Fruit fly (Drosophila melanogaster) whole organism, prepupa: ENCODE results near the gene Noa36.

Experiments used
- CG9139 ChIP-seq: fragments of 200-800 bp; sonication (Bioruptor generic); optimal IDR thresholded peaks from 3 replicates; lab custom pipeline; 2017; ENCODE audit warnings: missing biosample characterization, mild to moderate bottlenecking, missing genetic modification characterization
- Ets96B ChIP-seq: fragments of 200-800 bp; optimal IDR thresholded peaks from 2 replicates; lab custom pipeline; 2019; ENCODE audit warnings: missing biosample characterization, mild to moderate bottlenecking, missing genetic modification characterization, moderate library complexity
- Gug ChIP-seq: fragments of 200-800 bp; sonication (Bioruptor generic); IDR thresholded peaks from 2 replicates; pipeline ENCODE4 v1.3.6; 2022; ENCODE audit warnings: missing biosample characterization, missing genetic modification characterization
- Sox15 ChIP-seq: fragments of 200-800 bp; sonication (Bioruptor generic); optimal IDR thresholded peaks from 3 replicates; lab custom pipeline; 2016; ENCODE audit warnings: missing biosample characterization, missing genetic modification characterization
- cyc ChIP-seq: fragments of 200-800 bp; sonication (Bioruptor generic); optimal IDR thresholded peaks from 3 replicates; lab custom pipeline; 2016; ENCODE audit warnings: missing biosample characterization, missing genetic modification characterization
- fd85E ChIP-seq: fragments of 200-800 bp; sonication (Bioruptor generic); optimal IDR thresholded peaks from 3 replicates; lab custom pipeline; 2016; ENCODE audit warnings: missing biosample characterization, missing genetic modification characterization
- spab ChIP-seq: fragments of 200-800 bp; sonication (Bioruptor generic); optimal IDR thresholded peaks from 2 replicates; lab custom pipeline; 2017; ENCODE audit warnings: missing biosample characterization, mild to moderate bottlenecking, missing genetic modification characterization, missing genetic modification reagents

DNA sequence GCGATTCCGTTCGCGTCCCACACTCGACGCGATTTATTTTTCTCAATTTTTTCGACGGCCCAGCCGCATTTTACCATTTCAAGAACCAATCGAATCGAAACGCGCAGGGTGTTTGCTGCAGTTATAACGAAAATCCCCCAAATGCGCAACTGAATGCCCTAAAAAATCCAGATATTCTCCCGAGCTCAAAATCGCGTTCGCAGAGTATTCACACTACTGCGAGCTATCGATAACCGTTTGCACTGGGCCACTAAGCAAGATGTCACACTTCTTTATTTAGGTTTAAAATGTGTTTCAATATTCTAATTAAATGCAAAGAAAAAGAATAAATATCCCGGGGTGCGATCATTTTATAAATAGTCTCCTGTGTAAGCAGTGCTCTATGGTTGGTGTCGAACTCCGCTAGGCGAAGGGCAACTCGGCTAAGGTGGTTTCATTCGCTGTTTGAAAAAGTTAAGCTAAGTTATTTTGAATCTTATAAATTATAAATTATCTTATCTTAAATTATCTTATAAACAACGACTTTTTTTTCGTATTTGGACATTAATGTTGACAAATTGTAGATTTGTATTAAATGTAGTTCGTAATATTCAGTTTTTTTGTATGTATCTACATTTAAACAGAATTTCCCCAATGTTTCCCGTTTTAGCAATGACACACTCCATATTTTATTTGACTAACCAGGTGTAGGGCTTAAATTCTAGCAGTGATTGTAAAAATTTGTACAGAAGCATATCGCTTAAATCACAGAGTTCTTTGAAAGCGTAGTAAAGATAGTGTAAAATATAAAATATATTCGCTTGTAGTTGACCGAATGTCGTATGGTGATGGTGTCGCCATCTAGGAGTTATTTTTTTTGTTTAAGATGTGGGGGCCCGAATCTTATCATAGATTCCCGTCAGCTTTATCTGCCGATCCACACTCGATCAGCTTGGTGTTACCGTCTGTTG lies 36.2 kb upstream of the Noa36 start, which contains the start of gene CG10011:
- no peak for TF ChIP-seq spab (GFP tag; lab: Kevin White, UChicago)
- no peak for TF ChIP-seq CG9139
- TF ChIP-seq cyc (GFP tag; lab: Kevin White, UChicago): no peak
- no peak for TF ChIP-seq fd85E (GFP tag; lab: Kevin White, UChicago)
- no peak for TF ChIP-seq Ets96B (tag; lab: Kevin White, UChicago)
- no peak for TF ChIP-seq Sox15
- no peak for TF ChIP-seq Gug (GFP tag; lab: Robert Waterston, UW)
